Fruit fly (Drosophila melanogaster): ENCODE data around the gene CG9391.

DNA sequence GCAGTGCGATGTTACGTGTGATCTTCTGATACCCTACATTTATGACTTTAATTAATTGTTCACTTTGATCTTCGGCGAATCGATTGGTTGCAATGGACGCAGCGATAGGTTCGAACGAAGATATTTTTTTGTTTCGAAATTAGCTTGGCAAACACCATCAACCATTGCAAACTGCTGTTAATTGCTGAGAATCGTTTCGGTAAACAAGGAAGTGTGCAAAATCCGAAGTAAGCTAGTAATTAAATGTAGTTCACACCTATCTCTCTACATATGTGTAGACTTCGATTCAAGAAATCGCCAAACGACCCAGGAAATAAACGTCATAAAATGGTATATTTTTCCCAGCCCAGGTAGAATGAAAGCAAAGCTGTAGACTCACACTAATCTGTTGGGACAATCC lies 30.2 kb upstream of the CG9391 start, which contains the start of gene CG43702:
- no peak for TF ChIP-seq Dll (optimal IDR thresholded peaks at IDR 0.05)
- TF ChIP-seq EcR (GFP tag; optimal IDR thresholded peaks at IDR 0.05), result no peak
- no peak for TF ChIP-seq CG8478 (optimal IDR thresholded peaks at IDR 0.05)
- TF ChIP-seq pan (optimal IDR thresholded peaks at IDR 0.05), result no peak
- no peak for TF ChIP-seq usp (GFP tag; optimal IDR thresholded peaks at IDR 0.05)
- TF ChIP-seq psq (optimal IDR thresholded peaks at IDR 0.05), result no peak
